Worm (Caenorhabditis elegans) whole organism, L4 larva: ENCODE results near the gene F35H10.10.

ENCODE experiments used
- D1046.2 ChIP-seq: fragments of 200-800 bp; sonication (Bioruptor generic); IDR thresholded peaks from 2 replicates; pipeline ENCODE4 v1.3.6; 2022; ENCODE audit warnings: missing genetic modification characterization, missing compliant biosample characterization
- F10B5.3 ChIP-seq: sonication (generic microtip); optimal IDR thresholded peaks from 2 replicates; lab custom pipeline; 2016; ENCODE audit warnings: mild to moderate bottlenecking, missing genetic modification characterization, missing compliant biosample characterization
- F44E2.7 ChIP-seq: fragments of 200-800 bp; sonication (Bioruptor generic); IDR thresholded peaks from 2 replicates; pipeline ENCODE4 v2.1.2; 2022; ENCODE audit warnings: missing genetic modification characterization, missing compliant biosample characterization
- F49E8.2 ChIP-seq: sonication (generic microtip); optimal IDR thresholded peaks from 2 replicates; lab custom pipeline; 2016; ENCODE audit warnings: missing compliant biosample characterization, mild to moderate bottlenecking, missing genetic modification characterization, borderline replicate concordance
- R02D3.7 ChIP-seq: fragments of 150-350 bp; sonication (generic microtip); optimal IDR thresholded peaks from 3 replicates; lab custom pipeline; 2014; ENCODE audit warnings: missing biosample characterization, missing genetic modification characterization
- T20F7.1 ChIP-seq: fragments of 200-800 bp; sonication (Bioruptor generic); optimal IDR thresholded peaks from 2 replicates; lab custom pipeline; 2018; ENCODE audit warnings: mild to moderate bottlenecking, missing genetic modification characterization, missing compliant biosample characterization
- Y105C5A.15 ChIP-seq: fragments of 200-800 bp; sonication (Bioruptor generic); IDR thresholded peaks from 2 replicates; pipeline ENCODE4 v1.3.6; 2022; ENCODE audit warnings: missing genetic modification characterization, missing compliant biosample characterization
- Y5F2A.4 ChIP-seq: fragments of 200-800 bp; sonication (Bioruptor generic); optimal IDR thresholded peaks from 2 replicates; lab custom pipeline; 2018; ENCODE audit warnings: mild to moderate bottlenecking, missing genetic modification characterization, missing compliant biosample characterization
- aly-2 ChIP-seq: sonication (generic microtip); optimal IDR thresholded peaks from 2 replicates; lab custom pipeline; 2018; ENCODE audit warnings: missing biosample characterization, missing genetic modification characterization
- arid-1 ChIP-seq: fragments of 200-800 bp; sonication (Bioruptor generic); conservative IDR thresholded peaks from 2 replicates; pipeline ENCODE4 v1.3.6; 2022; ENCODE audit warnings: missing genetic modification reagents, missing genetic modification characterization, missing compliant biosample characterization
- ceh-20 ChIP-seq: fragments of 200-800 bp; sonication (Bioruptor generic); IDR thresholded peaks from 2 replicates; pipeline ENCODE4 v1.3.6; 2022; ENCODE audit warnings: missing genetic modification reagents, missing genetic modification characterization, missing compliant biosample characterization
- ceh-28 ChIP-seq: fragments of 150-350 bp; optimal IDR thresholded peaks from 2 replicates; lab custom pipeline; 2014; ENCODE audit warnings: missing biosample characterization, missing genetic modification reagents, missing genetic modification characterization
- ceh-32 ChIP-seq: sonication (generic microtip); optimal IDR thresholded peaks from 2 replicates; lab custom pipeline; 2016; ENCODE audit warnings: mild to moderate bottlenecking, missing genetic modification characterization, missing compliant biosample characterization; ENCODE audit not compliant: poor library complexity
- ceh-82 ChIP-seq: sonication (generic microtip); optimal IDR thresholded peaks from 2 replicates; lab custom pipeline; 2017; ENCODE audit warnings: missing biosample characterization, missing genetic modification characterization
- cey-2 ChIP-seq: sonication (generic microtip); optimal IDR thresholded peaks from 3 replicates; lab custom pipeline; 2017; ENCODE audit warnings: missing genetic modification characterization, mild to moderate bottlenecking, missing compliant biosample characterization, antibody characterized with exemption, borderline replicate concordance; ENCODE audit not compliant: insufficient read depth
- ctbp-1 ChIP-seq: fragments of 200-800 bp; sonication (Bioruptor generic); IDR thresholded peaks from 2 replicates; pipeline ENCODE4 v1.3.6; 2022; ENCODE audit warnings: missing genetic modification reagents, missing genetic modification characterization, missing compliant biosample characterization
- daf-12 ChIP-seq: fragments of 150-350 bp; optimal IDR thresholded peaks from 2 replicates; lab custom pipeline; 2014; ENCODE audit warnings: missing biosample characterization, missing genetic modification reagents, missing genetic modification characterization
- dmd-6 ChIP-seq: fragments of 200-800 bp; sonication (Bioruptor generic); IDR thresholded peaks from 2 replicates; pipeline ENCODE4 v1.3.6; 2022; ENCODE audit warnings: missing genetic modification reagents, missing genetic modification characterization, missing compliant biosample characterization
- dmd-8 ChIP-seq: fragments of 200-800 bp; sonication (Bioruptor generic); IDR thresholded peaks from 2 replicates; pipeline ENCODE4 v1.3.6; 2022; ENCODE audit warnings: missing genetic modification characterization, missing compliant biosample characterization
- dmd-9 ChIP-seq: fragments of 200-800 bp; sonication (Bioruptor generic); IDR thresholded peaks from 2 replicates; pipeline ENCODE4 v1.3.6; 2022; ENCODE audit warnings: missing genetic modification reagents, missing genetic modification characterization, missing compliant biosample characterization
- duxl-1 ChIP-seq: sonication (generic microtip); optimal IDR thresholded peaks from 2 replicates; lab custom pipeline; 2016; ENCODE audit warnings: mild to moderate bottlenecking, missing genetic modification characterization, moderate library complexity, missing compliant biosample characterization; ENCODE audit not compliant: poor library complexity
- jun-1 ChIP-seq: fragments of 150-350 bp; optimal IDR thresholded peaks from 2 replicates; lab custom pipeline; 2014; ENCODE audit warnings: missing biosample characterization, missing genetic modification reagents, missing genetic modification characterization
- lin-1 ChIP-seq: fragments of 200-800 bp; sonication (Bioruptor generic); IDR thresholded peaks from 2 replicates; pipeline ENCODE4 v1.3.6; 2022; ENCODE audit warnings: missing genetic modification reagents, missing genetic modification characterization, missing compliant biosample characterization
- lin-13 ChIP-seq: fragments of 150-350 bp; optimal IDR thresholded peaks from 2 replicates; lab custom pipeline; 2014; ENCODE audit warnings: missing biosample characterization, missing genetic modification reagents, missing genetic modification characterization
- lin-15B ChIP-seq: fragments of 150-350 bp; sonication (generic microtip); optimal IDR thresholded peaks from 3 replicates; lab custom pipeline; 2014; ENCODE audit warnings: missing biosample characterization, missing genetic modification characterization
- lin-29 ChIP-seq: fragments of 200-800 bp; sonication (Bioruptor generic); IDR thresholded peaks from 2 replicates; pipeline ENCODE4 v1.3.6; 2022; ENCODE audit warnings: missing genetic modification reagents, missing genetic modification characterization, missing compliant biosample characterization
- lin-38 ChIP-seq: fragments of 200-800 bp; sonication (Bioruptor generic); IDR thresholded peaks from 2 replicates; pipeline ENCODE4 v1.3.6; 2022; ENCODE audit warnings: missing genetic modification reagents, missing genetic modification characterization, missing compliant biosample characterization
- lsy-2 ChIP-seq, 2 experiments: fragments of 150-350 bp in 1 of 2; sonication (generic microtip) in 1 of 2; optimal IDR thresholded peaks; 2 replicates each; lab custom pipeline; 2014 to 2017; ENCODE audit warnings: missing biosample characterization in 2 of 2, missing genetic modification characterization in 2 of 2
- madf-5 ChIP-seq, 2 experiments: fragments of 200-800 bp; sonication (Bioruptor generic); IDR thresholded peaks; 2 replicates each; pipeline ENCODE4 v1.3.6; 2022; ENCODE audit warnings: missing compliant biosample characterization in 2 of 2, missing genetic modification characterization in 2 of 2
- madf-9 ChIP-seq: fragments of 200-800 bp; sonication (Bioruptor generic); conservative IDR thresholded peaks from 2 replicates; pipeline ENCODE4 v1.3.6; 2022; ENCODE audit warnings: missing genetic modification reagents, missing genetic modification characterization, missing compliant biosample characterization
- mxl-2 ChIP-seq: fragments of 200-800 bp; sonication (Bioruptor generic); conservative IDR thresholded peaks from 2 replicates; pipeline ENCODE4 v1.3.6; 2022; ENCODE audit warnings: missing genetic modification reagents, missing genetic modification characterization, missing compliant biosample characterization
- nhr-111 ChIP-seq: fragments of 200-800 bp; sonication (Bioruptor generic); optimal IDR thresholded peaks from 2 replicates; lab custom pipeline; 2018; ENCODE audit warnings: mild to moderate bottlenecking, missing genetic modification characterization, missing compliant biosample characterization
- nhr-42 ChIP-seq: fragments of 200-800 bp; sonication (Bioruptor generic); IDR thresholded peaks from 2 replicates; pipeline ENCODE4 v1.3.6; 2022; ENCODE audit warnings: missing genetic modification characterization, missing compliant biosample characterization
- nhr-6 ChIP-seq: fragments of 150-350 bp; optimal IDR thresholded peaks from 2 replicates; lab custom pipeline; 2014; ENCODE audit warnings: missing biosample characterization, missing genetic modification characterization
- nhr-76 ChIP-seq: fragments of 150-350 bp; optimal IDR thresholded peaks from 2 replicates; lab custom pipeline; 2014; ENCODE audit warnings: missing biosample characterization, missing genetic modification characterization
- set-16 ChIP-seq: fragments of 200-800 bp; sonication (Bioruptor generic); IDR thresholded peaks from 2 replicates; pipeline ENCODE4 v1.3.6; 2022; ENCODE audit warnings: missing genetic modification reagents, missing genetic modification characterization, missing compliant biosample characterization
- snpc-1.2 ChIP-seq: fragments of 200-800 bp; sonication (Bioruptor generic); IDR thresholded peaks from 2 replicates; pipeline ENCODE4 v1.3.6; 2022; ENCODE audit warnings: missing genetic modification reagents, missing genetic modification characterization, missing compliant biosample characterization
- snpc-4 ChIP-seq: fragments of 150-350 bp; optimal IDR thresholded peaks from 2 replicates; lab custom pipeline; 2014; ENCODE audit warnings: missing biosample characterization, missing genetic modification characterization
- tag-97 ChIP-seq: fragments of 200-800 bp; sonication (Bioruptor generic); IDR thresholded peaks from 2 replicates; pipeline ENCODE4 v1.3.6; 2022; ENCODE audit warnings: missing genetic modification characterization, missing compliant biosample characterization
- unc-39 ChIP-seq: sonication (generic microtip); optimal IDR thresholded peaks from 2 replicates; lab custom pipeline; 2017; ENCODE audit warnings: missing biosample characterization, missing genetic modification characterization
- vab-7 ChIP-seq: fragments of 200-800 bp; sonication (Bioruptor generic); IDR thresholded peaks from 2 replicates; pipeline ENCODE4 v1.3.6; 2022; ENCODE audit warnings: missing genetic modification reagents, missing genetic modification characterization, missing compliant biosample characterization
- zfp-2 ChIP-seq: sonication (generic microtip); optimal IDR thresholded peaks from 2 replicates; lab custom pipeline; 2016; ENCODE audit warnings: mild to moderate bottlenecking, missing genetic modification characterization, missing compliant biosample characterization
- zfp-3 ChIP-seq: fragments of 200-800 bp; sonication (Bioruptor generic); conservative IDR thresholded peaks from 2 replicates; pipeline ENCODE4 v1.3.6; 2022; ENCODE audit warnings: missing genetic modification reagents, missing genetic modification characterization, missing compliant biosample characterization
- zip-2 ChIP-seq: fragments of 150-350 bp; optimal IDR thresholded peaks from 2 replicates; lab custom pipeline; 2014; ENCODE audit warnings: missing biosample characterization, missing genetic modification characterization

Gene F35H10.10

ce11 chrIV:8297192-8297591 lies 15.6 kb downstream of the F35H10.10 start, which contains the start of gene nprl-3:
Gene nprl-3, plus strand, starts transcription at chrIV:8297492.
- no peak for TF ChIP-seq mxl-2 (GFP tag; lab: Robert Waterston, UW)
- TF ChIP-seq duxl-1 (tag; lab: Kevin White, UChicago): no peak
- no peak for TF ChIP-seq D1046.2
- no peak for TF ChIP-seq ceh-28
- no peak for TF ChIP-seq unc-39 (tag; lab: Kevin White, UChicago)
- no peak for TF ChIP-seq lin-13 (GFP tag; lab: Kevin White, UChicago)
- no peak for TF ChIP-seq jun-1 (tag; lab: Kevin White, UChicago)
- no peak for TF ChIP-seq F10B5.3 (tag; lab: Kevin White, UChicago)
- TF ChIP-seq dmd-6: no peak
- no peak for TF ChIP-seq ceh-82 (tag; lab: Kevin White, UChicago)
- TF ChIP-seq nhr-111 (GFP tag; lab: Kevin White, UChicago): no peak
- no peak for TF ChIP-seq vab-7 (GFP tag; lab: Robert Waterston, UW)
- no peak for TF ChIP-seq lin-29 (GFP tag; lab: Robert Waterston, UW)
- no peak for TF ChIP-seq zfp-2 (tag; lab: Kevin White, UChicago)
- TF ChIP-seq ctbp-1: no peak
- TF ChIP-seq daf-12: no peak
- TF ChIP-seq cey-2 (tag; lab: Kevin White, UChicago): no peak
- TF ChIP-seq lin-38: no peak
- no peak for TF ChIP-seq ceh-20 (GFP tag; lab: Robert Waterston, UW)
- TF ChIP-seq F49E8.2: no peak
- TF ChIP-seq, all 104 proteins: peak for 0

- TF ChIP-seq nhr-42 (GFP tag; lab: Robert Waterston, UW) (no peak), zfp-3 (0 out of 2 replicates have a peak, but pooled peaks have one; percentile 62)
Observed at ce11 chrIV:8294650-8295049, 18.1 kb downstream of the F35H10.10 start, which contains the start of gene tbce-1. Gene tbce-1, plus strand, starts transcription at chrIV:8294690.

- TF ChIP-seq madf-9 (GFP tag; lab: Robert Waterston, UW) (no peak), snpc-1.2 (GFP tag; lab: Robert Waterston, UW) (no peak), lin-29 (GFP tag; lab: Robert Waterston, UW) (no peak), R02D3.7 (tag; lab: Kevin White, UChicago) (no peak), unc-39 (tag; lab: Kevin White, UChicago) (no peak), lsy-2 (tag; optimal IDR thresholded peaks at IDR 0.05; lab: Kevin White, UChicago) (no peak), zip-2 (tag; lab: Kevin White, UChicago) (no peak), zfp-3 (no peak), Y5F2A.4 (GFP tag; lab: Kevin White, UChicago) (no peak), arid-1 (GFP tag; lab: Robert Waterston, UW) (no peak), F44E2.7 (GFP tag; lab: Robert Waterston, UW) (no peak), daf-12 (no peak)
Observed at ce11 chrIV:8291232-8291631, 21.5 kb downstream of the F35H10.10 start, which contains the start of gene K07H8.2. Gene K07H8.2, plus strand, starts transcription at chrIV:8291532.

- no peak for TF ChIP-seq dmd-9 (GFP tag; lab: Robert Waterston, UW)
- TF ChIP-seq lsy-2 (tag; optimal IDR thresholded peaks at IDR 0.05; lab: Kevin White, UChicago): peak in 1 of 2 experiments; percentile 75
- no peak for TF ChIP-seq lin-1 (GFP tag; lab: Robert Waterston, UW)
- TF ChIP-seq nhr-76: no peak
- no peak for TF ChIP-seq jun-1 (tag; lab: Kevin White, UChicago)
- no peak for TF ChIP-seq tag-97 (GFP tag; lab: Robert Waterston, UW)
- TF ChIP-seq dmd-8: no peak
- no peak for TF ChIP-seq duxl-1 (tag; lab: Kevin White, UChicago)
- no peak for TF ChIP-seq F49E8.2
- TF ChIP-seq ceh-32: no peak
- TF ChIP-seq snpc-1.2 (GFP tag; lab: Robert Waterston, UW): no peak
- no peak for TF ChIP-seq lin-15B
- peak; percentile 56 for TF ChIP-seq nhr-6
- TF ChIP-seq arid-1 (GFP tag; lab: Robert Waterston, UW): no peak
- TF ChIP-seq lin-13 (GFP tag; lab: Kevin White, UChicago): peak; percentile 24
- no peak for TF ChIP-seq set-16
- no peak for TF ChIP-seq ceh-82 (tag; lab: Kevin White, UChicago)
- TF ChIP-seq T20F7.1: peak; percentile 26
- no peak for TF ChIP-seq madf-5 (GFP tag; IDR thresholded peaks at IDR 0.05; lab: Robert Waterston, UW)
- TF ChIP-seq aly-2: no peak
- no peak for TF ChIP-seq snpc-4 (tag; lab: Kevin White, UChicago)
- TF ChIP-seq Y105C5A.15 (GFP tag; lab: Robert Waterston, UW): no peak
Observed at ce11 chrIV:8289580-8290323, 23.0 kb downstream of the F35H10.10 start, which contains the start of gene daf-31. Gene daf-31, plus strand, starts transcription at chrIV:8290273.
